Fruit fly (Drosophila melanogaster) whole organism, embryonic: ENCODE measurements around the gene drl.
A peak's percentile ranks its signal among the peaks of the same experiment; 100 is the strongest.

ENCODE experiments used
- Abd-B ChIP-seq: fragments of 200-800 bp; sonication (Bioruptor generic); optimal IDR thresholded peaks from 2 replicates; lab custom pipeline; 2018; ENCODE audit warnings: missing biosample characterization, mild to moderate bottlenecking, missing genetic modification characterization, moderate library complexity
- C15 ChIP-seq: fragments of 200-800 bp; sonication (Bioruptor generic); IDR thresholded peaks from 3 replicates; pipeline ENCODE4 v1.3.6; 2022; ENCODE audit warnings: missing biosample characterization, missing genetic modification characterization
- CG11093 ChIP-seq: fragments of 200-800 bp; sonication (Bioruptor generic); IDR thresholded peaks from 3 replicates; pipeline ENCODE4 v1.3.6; 2022; ENCODE audit warnings: missing biosample characterization, missing genetic modification characterization
- CG1233 ChIP-seq: fragments of 200-800 bp; sonication (Bioruptor generic); optimal IDR thresholded peaks from 4 replicates; lab custom pipeline; 2018; ENCODE audit warnings: missing biosample characterization, mild to moderate bottlenecking, missing genetic modification characterization
- CG13424 ChIP-seq: fragments of 200-800 bp; sonication (Bioruptor generic); optimal IDR thresholded peaks from 2 replicates; lab custom pipeline; 2019; ENCODE audit warnings: missing biosample characterization, mild to moderate bottlenecking, missing genetic modification characterization, moderate library complexity
- CG17361 ChIP-seq: fragments of 200-800 bp; sonication (Bioruptor generic); IDR thresholded peaks from 3 replicates; pipeline ENCODE4 v1.3.6; 2022; ENCODE audit warnings: missing biosample characterization, missing genetic modification characterization
- CG17568 ChIP-seq: fragments of 200-800 bp; sonication (Bioruptor generic); optimal IDR thresholded peaks from 2 replicates; lab custom pipeline; 2018; ENCODE audit warnings: missing biosample characterization, mild to moderate bottlenecking, missing genetic modification characterization, moderate library complexity
- CG2129 ChIP-seq: fragments of 200-800 bp; sonication (Bioruptor generic); IDR thresholded peaks from 2 replicates; pipeline ENCODE4 v1.3.6; 2022; ENCODE audit warnings: missing biosample characterization, missing genetic modification characterization; ENCODE audit not compliant: partially characterized antibody
- CG31365 ChIP-seq: fragments of 200-800 bp; sonication (Bioruptor generic); optimal IDR thresholded peaks from 2 replicates; lab custom pipeline; 2018; ENCODE audit warnings: missing biosample characterization, mild to moderate bottlenecking, missing genetic modification characterization
- CG32767 ChIP-seq: fragments of 200-800 bp; sonication (Bioruptor generic); IDR thresholded peaks from 2 replicates; pipeline ENCODE4 v1.3.6; 2022; ENCODE audit warnings: missing biosample characterization, missing genetic modification characterization
- CG3838 ChIP-seq: fragments of 200-800 bp; sonication (Bioruptor generic); optimal IDR thresholded peaks from 3 replicates; lab custom pipeline; 2016; ENCODE audit warnings: missing biosample characterization, missing genetic modification characterization
- CG4730 ChIP-seq: fragments of 200-800 bp; sonication (Bioruptor generic); IDR thresholded peaks from 2 replicates; pipeline ENCODE4 v1.3.6; 2022; ENCODE audit warnings: missing biosample characterization, missing genetic modification characterization
- CG6689 ChIP-seq: fragments of 200-800 bp; sonication (Bioruptor generic); IDR thresholded peaks from 2 replicates; pipeline ENCODE4 v1.3.6; 2022; ENCODE audit warnings: missing biosample characterization, missing genetic modification characterization
- CG6813 ChIP-seq: fragments of 200-800 bp; sonication (Bioruptor generic); optimal IDR thresholded peaks from 2 replicates; lab custom pipeline; 2017; ENCODE audit warnings: missing biosample characterization, missing genetic modification characterization, mild to moderate bottlenecking, moderate library complexity, missing genetic modification reagents
- CG7556 ChIP-seq: fragments of 200-800 bp; sonication (Bioruptor generic); optimal IDR thresholded peaks from 2 replicates; lab custom pipeline; 2017; ENCODE audit warnings: missing biosample characterization, mild to moderate bottlenecking, missing genetic modification characterization
- CG7963 ChIP-seq: fragments of 200-800 bp; sonication (Bioruptor generic); IDR thresholded peaks from 3 replicates; pipeline ENCODE4 v1.3.6; 2022; ENCODE audit warnings: missing biosample characterization, missing genetic modification characterization; ENCODE audit not compliant: partially characterized antibody
- CG8281 ChIP-seq: fragments of 200-800 bp; sonication (Bioruptor generic); optimal IDR thresholded peaks from 2 replicates; lab custom pipeline; 2018; ENCODE audit warnings: missing biosample characterization, mild to moderate bottlenecking, missing genetic modification characterization, moderate library complexity
- CG8359 ChIP-seq: fragments of 200-800 bp; sonication (Bioruptor generic); optimal IDR thresholded peaks from 2 replicates; lab custom pipeline; 2017; ENCODE audit warnings: missing biosample characterization, mild to moderate bottlenecking, missing genetic modification characterization, borderline replicate concordance
- CTCF ChIP-seq: fragments of 200-800 bp; sonication (Bioruptor generic); optimal IDR thresholded peaks from 2 replicates; lab custom pipeline; 2017; ENCODE audit warnings: missing biosample characterization, mild to moderate bottlenecking, missing genetic modification characterization, moderate library complexity
- CoRest ChIP-seq: fragments of 200-800 bp; sonication (Bioruptor generic); optimal IDR thresholded peaks from 3 replicates; lab custom pipeline; 2018; ENCODE audit warnings: missing biosample characterization, mild to moderate bottlenecking, missing genetic modification characterization, moderate library complexity
- D ChIP-seq, 2 experiments: fragments of 200-800 bp in 1 of 2; fragments of >200 bp in 1 of 2; sonication (Bioruptor generic) in 1 of 2; optimal IDR thresholded peaks; 2 replicates in 1 of 2; 3 replicates in 1 of 2; lab custom pipeline; 2017; ENCODE audit warnings: mild to moderate bottlenecking in 1 of 2, missing biosample characterization in 1 of 2, missing genetic modification characterization in 1 of 2, missing genetic modification reagents in 1 of 2
- E2f2 ChIP-seq: fragments of 200-800 bp; sonication (Bioruptor generic); IDR thresholded peaks from 2 replicates; pipeline ENCODE4 v1.3.6; 2022; ENCODE audit warnings: missing biosample characterization, missing genetic modification characterization
- ERR ChIP-seq: fragments of 200-800 bp; sonication (Bioruptor generic); optimal IDR thresholded peaks from 2 replicates; lab custom pipeline; 2016; ENCODE audit warnings: missing biosample characterization, missing genetic modification characterization
- HHEX ChIP-seq: fragments of 200-800 bp; sonication (Bioruptor generic); optimal IDR thresholded peaks from 3 replicates; lab custom pipeline; 2017; ENCODE audit warnings: missing biosample characterization, mild to moderate bottlenecking, missing genetic modification characterization, missing genetic modification reagents
- Hey ChIP-seq: fragments of 200-800 bp; sonication (Bioruptor generic); optimal IDR thresholded peaks from 3 replicates; lab custom pipeline; 2018; ENCODE audit warnings: missing biosample characterization, mild to moderate bottlenecking, missing genetic modification characterization
- Med ChIP-seq: fragments of 200-800 bp; sonication (Bioruptor generic); peaks from one replicate; lab custom pipeline; 2016; ENCODE audit warnings: missing biosample characterization, missing genetic modification characterization, mild to moderate bottlenecking, inconsistent platforms, moderate library complexity
- Poxn ChIP-seq: fragments of 200-800 bp; sonication (Bioruptor generic); IDR thresholded peaks from 2 replicates; pipeline ENCODE4 v1.3.6; 2022; ENCODE audit warnings: missing biosample characterization, missing genetic modification characterization
- Six4 ChIP-seq: fragments of 200-800 bp; sonication (Bioruptor generic); optimal IDR thresholded peaks from 2 replicates; lab custom pipeline; 2016; ENCODE audit warnings: missing biosample characterization, missing genetic modification characterization
- Sox102F ChIP-seq: fragments of 200-800 bp; sonication (Bioruptor generic); optimal IDR thresholded peaks from 2 replicates; lab custom pipeline; 2018; ENCODE audit warnings: missing biosample characterization, mild to moderate bottlenecking, missing genetic modification characterization, moderate library complexity
- TFAM ChIP-seq: fragments of 200-800 bp; sonication (Bioruptor generic); optimal IDR thresholded peaks from 2 replicates; lab custom pipeline; 2017; ENCODE audit warnings: missing biosample characterization, missing genetic modification characterization, inconsistent platforms
- disco-r ChIP-seq: fragments of 200-800 bp; sonication (Bioruptor generic); optimal IDR thresholded peaks from 2 replicates; lab custom pipeline; 2016; ENCODE audit warnings: missing biosample characterization, missing genetic modification characterization
- dysf ChIP-seq: fragments of 200-800 bp; sonication (Bioruptor generic); IDR thresholded peaks from 3 replicates; pipeline ENCODE4 v1.3.6; 2022; ENCODE audit warnings: missing biosample characterization, missing genetic modification characterization
- exex ChIP-seq: fragments of 200-800 bp; sonication (Bioruptor generic); optimal IDR thresholded peaks from 4 replicates; lab custom pipeline; 2018; ENCODE audit warnings: missing biosample characterization, mild to moderate bottlenecking, missing genetic modification characterization, moderate library complexity
- eyg ChIP-seq: fragments of 200-800 bp; sonication (Bioruptor generic); optimal IDR thresholded peaks from 3 replicates; lab custom pipeline; 2016; ENCODE audit warnings: missing biosample characterization, missing genetic modification characterization
- h ChIP-seq: fragments of >200 bp; optimal IDR thresholded peaks from 2 replicates; lab custom pipeline; 2017
- hth ChIP-seq: fragments of >200 bp; optimal IDR thresholded peaks from 2 replicates; lab custom pipeline; 2017; ENCODE audit warnings: inconsistent platforms
- ind ChIP-seq: fragments of 200-800 bp; sonication (Bioruptor generic); optimal IDR thresholded peaks from 3 replicates; lab custom pipeline; 2016; ENCODE audit warnings: missing biosample characterization, missing genetic modification characterization
- knrl ChIP-seq: fragments of 200-800 bp; sonication (Bioruptor generic); IDR thresholded peaks from 3 replicates; pipeline ENCODE4 v1.3.6; 2022; ENCODE audit warnings: missing biosample characterization, missing genetic modification characterization; ENCODE audit not compliant: partially characterized antibody
- lab ChIP-seq: fragments of 200-800 bp; sonication (Bioruptor generic); optimal IDR thresholded peaks from 3 replicates; lab custom pipeline; 2017; ENCODE audit warnings: missing biosample characterization, missing genetic modification characterization, mild to moderate bottlenecking, moderate library complexity, missing genetic modification reagents
- luna ChIP-seq: fragments of 200-800 bp; sonication (Bioruptor generic); optimal IDR thresholded peaks from 2 replicates; lab custom pipeline; 2016; ENCODE audit warnings: missing biosample characterization, missing genetic modification characterization
- nom ChIP-seq: fragments of 200-800 bp; sonication (Bioruptor generic); optimal IDR thresholded peaks from 2 replicates; lab custom pipeline; 2017; ENCODE audit warnings: missing biosample characterization, missing genetic modification characterization, mild to moderate bottlenecking, moderate library complexity, missing genetic modification reagents
- oc ChIP-seq: fragments of 200-800 bp; sonication (Bioruptor generic); optimal IDR thresholded peaks from 2 replicates; lab custom pipeline; 2018; ENCODE audit warnings: missing biosample characterization, mild to moderate bottlenecking, missing genetic modification characterization, moderate library complexity
- pfk ChIP-seq: fragments of 200-800 bp; sonication (Bioruptor generic); optimal IDR thresholded peaks from 2 replicates; lab custom pipeline; 2018; ENCODE audit warnings: missing biosample characterization, mild to moderate bottlenecking, missing genetic modification characterization, moderate library complexity
- ranshi ChIP-seq: fragments of 200-800 bp; sonication (Bioruptor generic); IDR thresholded peaks from 2 replicates; pipeline ENCODE4 v1.3.6; 2022; ENCODE audit warnings: missing biosample characterization, missing genetic modification characterization
- sens-2 ChIP-seq: fragments of 200-800 bp; sonication (Bioruptor generic); IDR thresholded peaks from 2 replicates; pipeline ENCODE4 v1.3.6; 2022; ENCODE audit warnings: missing biosample characterization, missing genetic modification characterization
- seq ChIP-seq: fragments of 200-800 bp; sonication (Bioruptor generic); IDR thresholded peaks from 2 replicates; pipeline ENCODE4 v1.3.6; 2022; ENCODE audit warnings: missing biosample characterization, missing genetic modification characterization
- sim ChIP-seq: fragments of 200-800 bp; sonication (Bioruptor generic); IDR thresholded peaks from 2 replicates; pipeline ENCODE4 v1.3.6; 2022; ENCODE audit warnings: missing biosample characterization, missing genetic modification characterization
- so ChIP-seq: fragments of 200-800 bp; sonication (Bioruptor generic); IDR thresholded peaks from 3 replicates; pipeline ENCODE4 v1.3.6; 2022; ENCODE audit warnings: missing biosample characterization, missing genetic modification characterization
- ssp ChIP-seq: fragments of 200-800 bp; sonication (Bioruptor generic); IDR thresholded peaks from 2 replicates; pipeline ENCODE4 v1.3.6; 2022; ENCODE audit warnings: missing biosample characterization, missing genetic modification characterization
- tap ChIP-seq: fragments of 200-800 bp; optimal IDR thresholded peaks from 3 replicates; lab custom pipeline; 2019; ENCODE audit warnings: missing biosample characterization, mild to moderate bottlenecking, missing genetic modification characterization, moderate library complexity
- tna ChIP-seq: fragments of 200-800 bp; sonication (Bioruptor generic); IDR thresholded peaks from 2 replicates; pipeline ENCODE4 v1.3.6; 2022; ENCODE audit warnings: missing biosample characterization, missing genetic modification characterization; ENCODE audit not compliant: partially characterized antibody

The drl gene

DNA sequence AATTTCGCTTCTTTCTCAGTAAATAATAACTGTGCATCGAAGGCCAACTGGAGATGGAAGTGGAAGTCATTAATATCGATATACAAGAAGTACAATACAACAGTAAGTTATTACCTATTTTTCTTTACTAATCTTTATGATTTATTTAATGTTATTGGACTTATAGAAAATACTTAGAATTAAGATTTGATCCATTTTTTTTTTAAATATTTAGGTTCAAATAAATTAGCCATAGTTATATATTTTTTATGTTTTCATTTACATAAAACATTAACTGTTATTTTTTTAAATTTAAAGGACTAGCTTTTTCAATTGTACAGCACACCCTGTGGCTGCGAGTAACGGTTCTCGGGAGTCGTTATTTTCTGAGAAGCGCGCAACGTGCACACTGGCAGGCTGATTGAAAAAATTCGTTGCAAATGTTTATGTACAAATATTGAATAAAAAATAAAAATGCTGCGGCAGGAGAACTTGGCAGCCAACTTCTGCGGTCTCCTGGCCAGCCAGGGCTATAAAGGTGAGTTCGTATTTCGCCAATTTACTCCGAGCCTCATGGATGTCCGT is 4.4 kb upstream of the drl start, which contains the start of the genes gammaTub37C and pigeon (continued):
- no peak for TF ChIP-seq ERR (GFP tag; lab: Kevin White, UChicago)
- 0 out of 2 replicates have a peak, but pooled peaks have one; percentile 33 for TF ChIP-seq E2f2 (GFP tag; lab: Robert Waterston, UW)
- TF ChIP-seq CG13424 (tag; lab: Kevin White, UChicago), result peak; percentile 2
- no peak for TF ChIP-seq hth (lab: Kevin White, UChicago)
- TF ChIP-seq nom (GFP tag; lab: Kevin White, UChicago), result no peak
- no peak for TF ChIP-seq disco-r (GFP tag; lab: Kevin White, UChicago)
- no peak for TF ChIP-seq CG8281
- no peak for TF ChIP-seq tna (GFP tag; lab: Robert Waterston, UW)
- no peak for TF ChIP-seq seq (GFP tag; lab: Robert Waterston, UW)
- TF ChIP-seq CG6689, result no peak
- TF ChIP-seq exex (tag; lab: Kevin White, UChicago), result no peak
- no peak for TF ChIP-seq CG7556 (GFP tag; lab: Kevin White, UChicago)
- TF ChIP-seq ssp (GFP tag; lab: Robert Waterston, UW), result no peak
- TF ChIP-seq CTCF (GFP tag; lab: Kevin White, UChicago), result no peak
- TF ChIP-seq Med (GFP tag; lab: Kevin White, UChicago), result peak; percentile 77
- TF ChIP-seq ind, result no peak
- no peak for TF ChIP-seq D (optimal IDR thresholded peaks at IDR 0.05; lab: Kevin White, UChicago)
- no peak for TF ChIP-seq D (GFP tag; optimal IDR thresholded peaks at IDR 0.05; lab: Kevin White, UChicago)
- TF ChIP-seq eyg, result no peak
- TF ChIP-seq Abd-B (GFP tag; lab: Kevin White, UChicago), result no peak
- TF ChIP-seq CG6813 (GFP tag; lab: Kevin White, UChicago), result no peak
- no peak for TF ChIP-seq Poxn (GFP tag; lab: Robert Waterston, UW)
- no peak for TF ChIP-seq HHEX
- no peak for TF ChIP-seq CG7963 (GFP tag; lab: Robert Waterston, UW)
- no peak for TF ChIP-seq CG1233 (GFP tag; lab: Kevin White, UChicago)
- TF ChIP-seq lab (GFP tag; lab: Kevin White, UChicago), result no peak
- TF ChIP-seq CG4730 (GFP tag; lab: Robert Waterston, UW), result no peak
- no peak for TF ChIP-seq CG2129 (GFP tag; lab: Robert Waterston, UW)
- no peak for TF ChIP-seq CG3838 (GFP tag; lab: Kevin White, UChicago)
- TF ChIP-seq TFAM (GFP tag; lab: Kevin White, UChicago), result no peak
- no peak for TF ChIP-seq CG17568 (GFP tag; lab: Kevin White, UChicago)
- no peak for TF ChIP-seq oc
- no peak for TF ChIP-seq luna
- TF ChIP-seq Sox102F (GFP tag; lab: Kevin White, UChicago), result no peak
- TF ChIP-seq Hey, result no peak
- no peak for TF ChIP-seq CG32767 (GFP tag; lab: Robert Waterston, UW)
- TF ChIP-seq CG17361 (GFP tag; lab: Robert Waterston, UW), result 0 out of 3 replicates have a peak, but pooled peaks have one; percentile 20
- no peak for TF ChIP-seq knrl (GFP tag; lab: Robert Waterston, UW)
- TF ChIP-seq CoRest, result peak; percentile 50
- TF ChIP-seq tap, result no peak
- no peak for TF ChIP-seq pfk (GFP tag; lab: Kevin White, UChicago)
- no peak for TF ChIP-seq h (lab: Kevin White, UChicago)
- TF ChIP-seq sim (GFP tag; lab: Robert Waterston, UW), result no peak
- no peak for TF ChIP-seq CG31365 (tag; lab: Kevin White, UChicago)
- no peak for TF ChIP-seq Six4
- TF ChIP-seq so, result no peak
- TF ChIP-seq CG11093 (GFP tag; lab: Robert Waterston, UW), result no peak
- TF ChIP-seq C15 (GFP tag; lab: Robert Waterston, UW), result no peak
- no peak for TF ChIP-seq sens-2 (GFP tag; lab: Robert Waterston, UW)
- TF ChIP-seq ranshi, result no peak
- no peak for TF ChIP-seq dysf
- no peak for TF ChIP-seq CG8359
